Worm (Caenorhabditis elegans) whole organism, L2 larva: ENCODE data around the gene R10E9.3.

Source experiments
- elt-3 ChIP-seq: sonication (generic microtip); optimal IDR thresholded peaks from 2 replicates; lab custom pipeline; 2017; ENCODE audit warnings: missing biosample characterization, missing genetic modification characterization
- fos-1 ChIP-seq: fragments of 150-350 bp; optimal IDR thresholded peaks from 2 replicates; lab custom pipeline; 2014; ENCODE audit warnings: missing biosample characterization, missing genetic modification characterization
- nhr-11 ChIP-seq: fragments of 150-350 bp; optimal IDR thresholded peaks from 2 replicates; lab custom pipeline; 2014; ENCODE audit warnings: missing biosample characterization, missing genetic modification characterization
- nhr-77 ChIP-seq: fragments of 150-350 bp; optimal IDR thresholded peaks from 2 replicates; lab custom pipeline; 2014; ENCODE audit warnings: missing biosample characterization, missing genetic modification characterization
- skn-1 ChIP-seq: sonication (generic microtip); optimal IDR thresholded peaks from 2 replicates; lab custom pipeline; 2017; ENCODE audit warnings: missing biosample characterization, missing genetic modification characterization
- snpc-4 ChIP-seq: fragments of 150-350 bp; optimal IDR thresholded peaks from 2 replicates; lab custom pipeline; 2014; ENCODE audit warnings: missing biosample characterization, missing genetic modification characterization

ce11 chrIII:4010168-4010567 lies 50.1 kb downstream of the R10E9.3 start:
- TF ChIP-seq fos-1 (tag; lab: Kevin White, UChicago) (peak; percentile 7), skn-1 (tag; lab: Kevin White, UChicago) (no peak), nhr-11 (tag; lab: Kevin White, UChicago) (no peak), snpc-4 (tag; lab: Kevin White, UChicago) (no peak), nhr-77 (no peak), elt-3 (tag; lab: Kevin White, UChicago) (no peak)
